Worm (Caenorhabditis elegans): ENCODE measurements around the gene C25H3.10.

The C25H3.10 gene

DNA sequence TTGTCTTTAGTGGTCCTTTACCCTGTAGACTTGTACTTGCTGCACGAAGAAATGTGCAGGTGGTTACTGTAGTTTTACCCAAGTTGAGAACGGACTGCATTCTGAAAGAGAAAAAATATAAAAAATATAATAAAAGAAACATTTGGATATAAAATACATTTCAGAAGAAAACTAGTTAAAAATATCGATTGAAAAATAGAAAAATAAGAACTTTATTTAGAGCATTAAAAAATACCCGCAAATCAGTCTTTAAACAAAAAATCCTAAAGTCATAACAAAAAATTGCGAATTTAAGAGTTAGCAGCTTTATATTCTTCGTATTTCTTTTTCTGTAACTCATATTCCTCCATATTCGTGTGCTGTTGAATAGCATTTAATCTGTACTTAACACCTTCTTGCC lies 29.9 kb downstream of the C25H3.10 start, which contains the start of gene C25H3.7:
TSS of gene C25H3.7 (minus strand) at position 101 of the 400 bp plus-strand sequence.
- TF ChIP-seq ceh-19 (GFP tag; optimal IDR thresholded peaks at IDR 0.05) (no peak), dve-1 (tag; optimal IDR thresholded peaks at IDR 0.05) (no peak), tbx-2 (tag; optimal IDR thresholded peaks at IDR 0.05) (no peak), ceh-2 (tag; optimal IDR thresholded peaks at IDR 0.05) (no peak), ttx-3 (tag; optimal IDR thresholded peaks at IDR 0.05) (no peak), K09A11.1 (tag; optimal IDR thresholded peaks at IDR 0.05; ENCODE audit: insufficient read depth) (no peak), syd-9 (tag; optimal IDR thresholded peaks at IDR 0.05) (no peak), ceh-22 (tag; optimal IDR thresholded peaks at IDR 0.05) (no peak), pax-1 (tag; optimal IDR thresholded peaks at IDR 0.05) (no peak), K02D7.2 (tag; optimal IDR thresholded peaks at IDR 0.05) (no peak), ztf-16 (tag; optimal IDR thresholded peaks at IDR 0.05) (no peak), pha-2 (tag; optimal IDR thresholded peaks at IDR 0.05) (no peak), unc-42 (tag; optimal IDR thresholded peaks at IDR 0.05) (no peak), gmeb-2 (tag; optimal IDR thresholded peaks at IDR 0.05) (no peak), C08G9.2 (tag; optimal IDR thresholded peaks at IDR 0.05) (no peak), unc-3 (GFP tag; conservative IDR thresholded peaks at IDR 0.05) (no peak), unc-3 (tag; optimal IDR thresholded peaks at IDR 0.05) (no peak), ceh-6 (GFP tag; optimal IDR thresholded peaks at IDR 0.05) (no peak), T23F11.4 (GFP tag; optimal IDR thresholded peaks at IDR 0.05) (no peak), ceh-48 (tag; optimal IDR thresholded peaks at IDR 0.05) (no peak), ets-4 (tag; optimal IDR thresholded peaks at IDR 0.05) (no peak)

DNA sequence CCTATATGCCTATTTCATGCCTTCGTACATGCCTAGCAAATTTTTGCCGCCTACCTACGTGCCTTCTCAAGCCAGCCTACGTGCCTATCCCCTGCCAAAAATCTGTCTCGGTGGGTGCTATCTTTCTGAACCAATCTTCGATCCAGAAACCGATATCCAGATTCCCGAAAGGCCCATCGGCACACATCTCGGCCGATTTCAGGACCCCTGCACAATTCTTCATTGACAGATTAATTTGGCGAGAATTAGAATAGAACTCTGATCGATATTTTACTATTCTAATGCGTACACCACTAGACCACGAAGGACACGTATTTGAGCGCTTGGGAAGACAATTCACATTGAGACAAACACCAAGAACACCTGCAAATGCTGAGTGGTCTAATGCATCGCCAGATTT lies 31.2 kb downstream of the C25H3.10 start:
- TF ChIP-seq ceh-6 (GFP tag; optimal IDR thresholded peaks at IDR 0.05) (no peak), F13H6.1 (tag; optimal IDR thresholded peaks at IDR 0.05) (no peak), ceh-24 (tag; optimal IDR thresholded peaks at IDR 0.05) (no peak), unc-42 (tag; optimal IDR thresholded peaks at IDR 0.05) (no peak), hlh-8 (tag; optimal IDR thresholded peaks at IDR 0.05) (no peak), ztf-16 (tag; optimal IDR thresholded peaks at IDR 0.05) (no peak), hlh-15 (tag; optimal IDR thresholded peaks at IDR 0.05) (no peak), nhr-11 (tag; optimal IDR thresholded peaks at IDR 0.05) (no peak), syd-9 (tag; optimal IDR thresholded peaks at IDR 0.05) (no peak), dve-1 (tag; optimal IDR thresholded peaks at IDR 0.05) (no peak), lim-6 (tag; optimal IDR thresholded peaks at IDR 0.05) (no peak), che-1 (tag; optimal IDR thresholded peaks at IDR 0.05) (no peak), ttx-3 (tag; optimal IDR thresholded peaks at IDR 0.05) (no peak), ceh-2 (tag; optimal IDR thresholded peaks at IDR 0.05) (no peak), K02D7.2 (tag; optimal IDR thresholded peaks at IDR 0.05) (no peak)

DNA sequence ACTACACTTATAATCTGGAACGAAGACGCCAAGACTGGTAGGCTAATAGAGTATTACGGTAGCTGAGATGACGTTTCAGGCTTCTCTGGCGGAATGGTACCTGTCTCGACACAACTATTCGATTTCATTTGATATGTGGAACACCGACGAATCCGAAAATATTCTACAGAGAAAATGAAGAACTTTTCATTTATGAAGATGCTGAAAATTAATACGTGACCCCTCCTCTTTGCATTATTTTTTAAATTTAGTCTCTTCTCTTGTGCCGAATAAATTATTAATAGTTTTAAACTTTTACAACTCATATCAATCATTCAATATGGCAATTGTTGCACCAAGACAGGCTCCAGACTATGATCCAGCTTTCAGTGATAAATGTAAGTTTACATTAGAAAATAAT lies 32.8 kb downstream of the C25H3.10 start, which contains the start of gene C25H3.16:
TSS of gene C25H3.16 (plus strand) at position 301 of the 400 bp plus-strand sequence.
- no peak for TF ChIP-seq sdc-2 (tag; optimal IDR thresholded peaks at IDR 0.05)

DNA sequence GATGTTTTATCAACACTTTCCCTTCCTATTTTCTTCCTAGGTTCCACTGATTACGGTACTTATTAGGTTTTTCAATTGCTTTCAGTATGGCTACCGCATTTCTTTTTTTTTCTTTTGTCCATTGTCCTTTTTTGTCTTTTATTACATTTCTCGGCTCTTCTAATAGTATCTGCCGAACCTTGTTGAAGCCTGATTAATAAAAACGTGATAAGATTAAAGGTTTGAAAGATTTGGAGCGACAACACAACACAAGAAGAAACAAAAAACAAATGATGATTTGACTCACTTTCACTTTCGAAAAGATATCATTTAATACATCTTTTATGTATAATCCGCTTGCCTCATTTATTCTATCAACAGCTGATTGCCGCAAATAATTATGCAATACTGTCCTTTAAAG lies 33.7 kb downstream of the C25H3.10 start, which contains the start of gene C25H3.15:
TSS of gene C25H3.15 (plus strand) at position 301 of the 400 bp plus-strand sequence.
- no peak for TF ChIP-seq lin-11 (tag; optimal IDR thresholded peaks at IDR 0.05)
- TF ChIP-seq K09A11.1 (tag; optimal IDR thresholded peaks at IDR 0.05; ENCODE audit: insufficient read depth), result no peak
- no peak for TF ChIP-seq ceh-45 (GFP tag; IDR thresholded peaks at IDR 0.05)
- no peak for TF ChIP-seq F13H6.1 (tag; optimal IDR thresholded peaks at IDR 0.05)
- no peak for TF ChIP-seq fkh-10 (GFP tag; optimal IDR thresholded peaks at IDR 0.05)
- no peak for TF ChIP-seq unc-86 (tag; optimal IDR thresholded peaks at IDR 0.05)
- no peak for TF ChIP-seq ceh-30 (tag; optimal IDR thresholded peaks at IDR 0.05)
- no peak for TF ChIP-seq ama-1 (optimal IDR thresholded peaks at IDR 0.05)
- no peak for TF ChIP-seq pqm-1 (tag; optimal IDR thresholded peaks at IDR 0.05)
- no peak for TF ChIP-seq hlh-8 (tag; optimal IDR thresholded peaks at IDR 0.05)
- TF ChIP-seq hlh-30 (tag; optimal IDR thresholded peaks at IDR 0.05; ENCODE audit: insufficient read depth), result no peak
- TF ChIP-seq unc-55 (GFP tag; optimal IDR thresholded peaks at IDR 0.05), result no peak
- TF ChIP-seq pax-1 (tag; optimal IDR thresholded peaks at IDR 0.05), result no peak
- TF ChIP-seq nhr-232 (tag; optimal IDR thresholded peaks at IDR 0.05), result no peak
- TF ChIP-seq mec-3 (tag; optimal IDR thresholded peaks at IDR 0.05; ENCODE audit: borderline replicate concordance), result no peak
- no peak for TF ChIP-seq sox-4 (tag; optimal IDR thresholded peaks at IDR 0.05)
- no peak for TF ChIP-seq tbx-7 (tag; optimal IDR thresholded peaks at IDR 0.05)
